Worm (Caenorhabditis elegans): Measurements from ENCODE around the gene aat-7.

DNA sequence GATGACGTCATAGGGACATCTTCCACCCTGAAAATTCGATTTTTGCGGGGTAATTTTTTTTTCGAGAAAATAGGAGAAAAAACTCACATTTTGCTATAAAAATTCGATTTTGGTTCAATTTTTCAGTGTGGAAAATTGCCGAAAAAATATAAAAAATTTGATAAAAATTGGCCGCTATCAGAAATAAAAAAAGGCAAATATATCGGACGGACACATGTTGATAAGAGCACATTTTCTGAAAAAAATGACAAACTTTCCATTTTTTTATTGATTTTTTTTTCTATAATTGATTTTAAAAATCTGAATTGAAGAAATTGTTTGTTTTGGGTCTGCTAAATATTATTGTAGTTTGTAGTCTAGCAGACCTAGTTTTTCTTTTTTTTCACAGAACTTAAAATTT is 31.2 kb upstream of the aat-7 start, which contains the start of gene C13A10.1:
- TF ChIP-seq pha-4 (tag; optimal IDR thresholded peaks at IDR 0.05), result no peak
- no peak for TF ChIP-seq nhr-76 (tag; optimal IDR thresholded peaks at IDR 0.05)
- no peak for TF ChIP-seq snpc-4 (tag; optimal IDR thresholded peaks at IDR 0.05)
- TF ChIP-seq lsy-2 (tag; optimal IDR thresholded peaks at IDR 0.05), result no peak

Measured in whole organism, mixed stage, embryonic.